Worm (Caenorhabditis elegans) whole organism, L3 larva: Measurements from ENCODE around the gene ins-16.

Experiments
- R02D3.7 ChIP-seq: fragments of 150-350 bp; optimal IDR thresholded peaks from 2 replicates; lab custom pipeline; 2014; ENCODE audit warnings: missing biosample characterization, missing genetic modification characterization
- ZK546.5 ChIP-seq: sonication (generic microtip); optimal IDR thresholded peaks from 2 replicates; lab custom pipeline; 2017; ENCODE audit warnings: missing biosample characterization, missing genetic modification characterization
- ceh-28 ChIP-seq: fragments of 150-350 bp; optimal IDR thresholded peaks from 2 replicates; lab custom pipeline; 2014; ENCODE audit warnings: missing biosample characterization, missing genetic modification reagents, missing genetic modification characterization
- ceh-9 ChIP-seq: sonication (generic microtip); optimal IDR thresholded peaks from 2 replicates; lab custom pipeline; 2018; ENCODE audit warnings: missing biosample characterization, missing genetic modification characterization
- daf-12 ChIP-seq: fragments of 150-350 bp; optimal IDR thresholded peaks from 2 replicates; lab custom pipeline; 2014; ENCODE audit warnings: missing biosample characterization, missing genetic modification reagents, missing genetic modification characterization
- elt-1 ChIP-seq: fragments of 150-350 bp; optimal IDR thresholded peaks from 2 replicates; lab custom pipeline; 2014; ENCODE audit warnings: missing biosample characterization, missing genetic modification characterization
- elt-2 ChIP-seq: sonication (generic microtip); optimal IDR thresholded peaks from 2 replicates; lab custom pipeline; 2016; ENCODE audit warnings: missing genetic modification reagents, mild to moderate bottlenecking, missing genetic modification characterization, missing compliant biosample characterization
- eor-1 ChIP-seq, 2 experiments: fragments of 150-350 bp; optimal IDR thresholded peaks; 2 replicates each; lab custom pipeline; 2014 to 2018; ENCODE audit warnings: missing biosample characterization in 2 of 2, missing genetic modification characterization in 2 of 2
- fkh-10 ChIP-seq: sonication (generic microtip); optimal IDR thresholded peaks from 2 replicates; lab custom pipeline; 2017; ENCODE audit warnings: missing biosample characterization, missing genetic modification reagents, missing genetic modification characterization
- fkh-2 ChIP-seq: fragments of 150-350 bp; optimal IDR thresholded peaks from 2 replicates; lab custom pipeline; 2014; ENCODE audit warnings: missing biosample characterization, missing genetic modification reagents, missing genetic modification characterization
- hmg-11 ChIP-seq: sonication (generic microtip); optimal IDR thresholded peaks from 2 replicates; lab custom pipeline; 2016; ENCODE audit warnings: missing genetic modification characterization, missing compliant biosample characterization
- jun-1 ChIP-seq: fragments of 150-350 bp; optimal IDR thresholded peaks from 2 replicates; lab custom pipeline; 2014; ENCODE audit warnings: missing biosample characterization, missing genetic modification reagents, missing genetic modification characterization
- lin-15B ChIP-seq: fragments of 150-350 bp; optimal IDR thresholded peaks from 2 replicates; lab custom pipeline; 2014; ENCODE audit warnings: missing biosample characterization, missing genetic modification characterization
- mdl-1 ChIP-seq: fragments of 150-350 bp; optimal IDR thresholded peaks from 2 replicates; lab custom pipeline; 2014; ENCODE audit warnings: missing biosample characterization, missing genetic modification characterization
- mml-1 ChIP-seq: fragments of 150-350 bp; sonication (generic microtip); optimal IDR thresholded peaks from 3 replicates; lab custom pipeline; 2014; ENCODE audit warnings: missing biosample characterization, missing genetic modification characterization
- nfya-1 ChIP-seq: sonication (generic microtip); optimal IDR thresholded peaks from 2 replicates; lab custom pipeline; 2017; ENCODE audit warnings: missing genetic modification characterization, mild to moderate bottlenecking, missing compliant biosample characterization, antibody characterized with exemption, moderate library complexity; ENCODE audit not compliant: insufficient read depth
- nhr-11 ChIP-seq: fragments of 150-350 bp; optimal IDR thresholded peaks from 2 replicates; lab custom pipeline; 2014; ENCODE audit warnings: missing biosample characterization, missing genetic modification characterization
- nhr-23 ChIP-seq: fragments of 150-350 bp; optimal IDR thresholded peaks from 2 replicates; lab custom pipeline; 2014; ENCODE audit warnings: missing biosample characterization, missing genetic modification reagents, missing genetic modification characterization
- nhr-237 ChIP-seq: fragments of 150-350 bp; optimal IDR thresholded peaks from 2 replicates; lab custom pipeline; 2014; ENCODE audit warnings: missing biosample characterization, missing genetic modification characterization
- nhr-25 ChIP-seq: sonication (generic microtip); optimal IDR thresholded peaks from 2 replicates; lab custom pipeline; 2017; ENCODE audit warnings: missing biosample characterization, missing genetic modification characterization
- nhr-28 ChIP-seq: fragments of 150-350 bp; optimal IDR thresholded peaks from 2 replicates; lab custom pipeline; 2014; ENCODE audit warnings: missing biosample characterization, missing genetic modification characterization
- nhr-43 ChIP-seq: sonication (generic microtip); optimal IDR thresholded peaks from 2 replicates; lab custom pipeline; 2016; ENCODE audit warnings: mild to moderate bottlenecking, missing genetic modification characterization, missing compliant biosample characterization; ENCODE audit not compliant: poor library complexity, severe bottlenecking
- nhr-67 ChIP-seq: fragments of 150-350 bp; optimal IDR thresholded peaks from 2 replicates; lab custom pipeline; 2014; ENCODE audit warnings: missing biosample characterization, missing genetic modification characterization
- nhr-76 ChIP-seq: fragments of 150-350 bp; sonication (generic microtip); optimal IDR thresholded peaks from 5 replicates; lab custom pipeline; 2014; ENCODE audit warnings: missing biosample characterization, missing genetic modification characterization
- nhr-77 ChIP-seq: fragments of 150-350 bp; optimal IDR thresholded peaks from 2 replicates; lab custom pipeline; 2014; ENCODE audit warnings: missing biosample characterization, missing genetic modification characterization
- pha-4 ChIP-seq: fragments of 150-350 bp; optimal IDR thresholded peaks from 2 replicates; lab custom pipeline; 2014; ENCODE audit warnings: missing biosample characterization, missing genetic modification reagents, missing genetic modification characterization
- pqm-1 ChIP-seq: fragments of 150-350 bp; optimal IDR thresholded peaks from 2 replicates; lab custom pipeline; 2017; ENCODE audit warnings: missing biosample characterization, missing genetic modification characterization, inconsistent platforms
- sea-2 ChIP-seq: fragments of 150-350 bp; sonication (generic microtip); optimal IDR thresholded peaks from 4 replicates; lab custom pipeline; 2014; ENCODE audit warnings: missing biosample characterization, missing genetic modification reagents, missing genetic modification characterization
- skn-1 ChIP-seq: fragments of 150-350 bp; optimal IDR thresholded peaks from 2 replicates; lab custom pipeline; 2014; ENCODE audit warnings: missing biosample characterization, missing genetic modification characterization
- snpc-4 ChIP-seq: fragments of 150-350 bp; optimal IDR thresholded peaks from 2 replicates; lab custom pipeline; 2014; ENCODE audit warnings: missing biosample characterization, missing genetic modification characterization
- tbx-2 ChIP-seq: sonication (generic microtip); optimal IDR thresholded peaks from 2 replicates; lab custom pipeline; 2016; ENCODE audit warnings: mild to moderate bottlenecking, missing genetic modification characterization, missing compliant biosample characterization
- ztf-11 ChIP-seq: fragments of 150-350 bp; optimal IDR thresholded peaks from 2 replicates; lab custom pipeline; 2014; ENCODE audit warnings: missing biosample characterization, missing genetic modification characterization
- ztf-4 ChIP-seq: fragments of 150-350 bp; optimal IDR thresholded peaks from 2 replicates; lab custom pipeline; 2014; ENCODE audit warnings: missing biosample characterization, missing genetic modification characterization

The ins-16 gene

ce11 chrIII:2099808-2100366 is 39.1 kb upstream of the ins-16 start:
- peak; percentile 82 for TF ChIP-seq pqm-1 (tag; lab: Kevin White, UChicago)
- peak; percentile 51 for TF ChIP-seq pha-4 (tag; lab: Kevin White, UChicago)
- peak; percentile 90 for TF ChIP-seq elt-2
- TF ChIP-seq fkh-10 (GFP tag; lab: Kevin White, UChicago) = no peak
- TF ChIP-seq, all 47 proteins: peak for 3

ce11 chrIII:2098185-2098584 is 37.4 kb upstream of the ins-16 start:
- TF ChIP-seq elt-1 (tag; lab: Kevin White, UChicago) = no peak
- peak; percentile 85 for TF ChIP-seq ceh-28 (tag; lab: Kevin White, UChicago)

- TF ChIP-seq ztf-11 (tag; lab: Kevin White, UChicago) (no peak), nhr-28 (tag; lab: Kevin White, UChicago) (no peak), ZK546.5 (tag; lab: Kevin White, UChicago) (no peak), pha-4 (tag; lab: Kevin White, UChicago) (no peak), R02D3.7 (no peak), nhr-76 (no peak), sea-2 (GFP tag; lab: Kevin White, UChicago) (no peak), snpc-4 (tag; lab: Kevin White, UChicago) (no peak), ceh-9 (tag; lab: Kevin White, UChicago) (no peak)
Observed at ce11 chrIII:2092409-2092808, 31.7 kb upstream of the ins-16 start, which contains the start of gene Y48G9A.9. Gene Y48G9A.9, plus strand, starts transcription at chrIII:2092709.

ce11 chrIII:2091367-2091766 is 30.6 kb upstream of the ins-16 start:
- peak; percentile 48 for TF ChIP-seq pqm-1 (tag; lab: Kevin White, UChicago)
- peak; percentile 66 for TF ChIP-seq elt-2
- no peak for TF ChIP-seq ceh-28 (tag; lab: Kevin White, UChicago)
- TF ChIP-seq daf-12 (tag; lab: Kevin White, UChicago) = no peak

ce11 chrIII:2090695-2091094 is 29.9 kb upstream of the ins-16 start:
- no peak for TF ChIP-seq ZK546.5 (tag; lab: Kevin White, UChicago)
- peak; percentile 78 for TF ChIP-seq jun-1 (tag; lab: Kevin White, UChicago)
- no peak for TF ChIP-seq R02D3.7
- no peak for TF ChIP-seq fkh-2 (tag; lab: Kevin White, UChicago)
- peak; percentile 55 for TF ChIP-seq elt-2
- no peak for TF ChIP-seq mml-1 (tag; lab: Kevin White, UChicago)
- TF ChIP-seq ceh-28 (tag; lab: Kevin White, UChicago) = peak; percentile 7
- TF ChIP-seq pqm-1 (tag; lab: Kevin White, UChicago) = peak; percentile 31
- peak; percentile 12 for TF ChIP-seq skn-1 (tag; lab: Kevin White, UChicago)
- peak; percentile 32 for TF ChIP-seq nhr-25 (tag; lab: Kevin White, UChicago)
- peak; percentile 47 for TF ChIP-seq hmg-11
- no peak for TF ChIP-seq lin-15B (tag; lab: Kevin White, UChicago)
- no peak for TF ChIP-seq mdl-1
- no peak for TF ChIP-seq nhr-11 (tag; lab: Kevin White, UChicago)
- TF ChIP-seq fkh-10 (GFP tag; lab: Kevin White, UChicago) = no peak
- peak; percentile 98 for TF ChIP-seq pha-4 (tag; lab: Kevin White, UChicago)
- TF ChIP-seq nhr-77 (tag; lab: Kevin White, UChicago) = no peak
- TF ChIP-seq nhr-23 (tag; lab: Kevin White, UChicago) = peak; percentile 66
- TF ChIP-seq nhr-237 (tag; lab: Kevin White, UChicago) = no peak
- peak; percentile 30 for TF ChIP-seq nfya-1 (tag; lab: Kevin White, UChicago)
- no peak for TF ChIP-seq eor-1 (tag; optimal IDR thresholded peaks at IDR 0.05; lab: Kevin White, UChicago)
- TF ChIP-seq nhr-67 (tag; lab: Kevin White, UChicago) = no peak
- TF ChIP-seq ztf-4 (tag; lab: Kevin White, UChicago) = no peak
- TF ChIP-seq nhr-28 (tag; lab: Kevin White, UChicago) = no peak

ce11 chrIII:2089453-2089852 is 28.7 kb upstream of the ins-16 start:
- no peak for TF ChIP-seq tbx-2 (tag; lab: Kevin White, UChicago)
- no peak for TF ChIP-seq nhr-43 (tag; lab: Kevin White, UChicago)
- peak; percentile 44 for TF ChIP-seq elt-2
- TF ChIP-seq nfya-1 (tag; lab: Kevin White, UChicago) = peak; percentile 57
- peak; percentile 70 for TF ChIP-seq hmg-11
- no peak for TF ChIP-seq nhr-67 (tag; lab: Kevin White, UChicago)
- peak; percentile 71 for TF ChIP-seq pha-4 (tag; lab: Kevin White, UChicago)
